Fruit fly (Drosophila melanogaster): ENCODE results near the gene CG5116.

The CG5116 gene

dm6 chr3R:25462642-25463317 lies 20.1 kb upstream of the CG5116 start (continued):
- TF ChIP-seq zf30C (GFP tag; optimal IDR thresholded peaks at IDR 0.05) (no peak), dmrt99B (tag; optimal IDR thresholded peaks at IDR 0.05) (peak; percentile 60), fd96Cb (tag; optimal IDR thresholded peaks at IDR 0.05) (peak; percentile 7), CG18619 (GFP tag; optimal IDR thresholded peaks at IDR 0.05) (peak; percentile 2), Fer2 (tag; optimal IDR thresholded peaks at IDR 0.05) (no peak), fd64A (GFP tag; optimal IDR thresholded peaks at IDR 0.05) (no peak), CG12155 (GFP tag; optimal IDR thresholded peaks at IDR 0.05) (peak; percentile 28), chn (GFP tag; optimal IDR thresholded peaks at IDR 0.05) (no peak), B-H1 (GFP tag; IDR thresholded peaks at IDR 0.05) (peak; percentile 29; the same call in 1 of the 3 replicates), Mes4 (GFP tag; optimal IDR thresholded peaks at IDR 0.05) (no peak), Hmx (GFP tag; optimal IDR thresholded peaks at IDR 0.05) (no peak), chinmo (GFP tag; IDR thresholded peaks at IDR 0.05; ENCODE audit: partially characterized antibody) (peak; percentile 81), nmo (GFP tag; optimal IDR thresholded peaks at IDR 0.05) (peak; percentile 31), grau (tag; optimal IDR thresholded peaks at IDR 0.05) (peak; percentile 65), GATAe (GFP tag; conservative IDR thresholded peaks at IDR 0.05) (0 out of 2 replicates have a peak, but pooled peaks have one; percentile 18), NfI (GFP tag; optimal IDR thresholded peaks at IDR 0.05) (peak; percentile 44), CG12104 (GFP tag; optimal IDR thresholded peaks at IDR 0.05) (peak; percentile 55), Ada2b (GFP tag; IDR thresholded peaks at IDR 0.05) (peak; percentile 46; the same call in 1 of the 2 replicates), CG2116 (GFP tag; optimal IDR thresholded peaks at IDR 0.05) (no peak), sens (GFP tag) (peak; percentile 62), otp (GFP tag; IDR thresholded peaks at IDR 0.05) (no peak), zfh2 (GFP tag; optimal IDR thresholded peaks at IDR 0.05) (no peak), zfh1 (GFP tag; IDR thresholded peaks at IDR 0.05) (no peak), exex (tag; optimal IDR thresholded peaks at IDR 0.05) (no peak), fd3F (GFP tag; optimal IDR thresholded peaks at IDR 0.05) (peak; percentile 33), Atf3 (GFP tag; optimal IDR thresholded peaks at IDR 0.05) (no peak), CG14441 (GFP tag; IDR thresholded peaks at IDR 0.05) (peak; percentile 75), CG12391 (tag; optimal IDR thresholded peaks at IDR 0.05) (peak; percentile 45), cwo (GFP tag; optimal IDR thresholded peaks at IDR 0.05) (peak; percentile 51), gfzf (GFP tag; optimal IDR thresholded peaks at IDR 0.05) (no peak), wor (GFP tag; IDR thresholded peaks at IDR 0.05) (no peak), sug (tag; optimal IDR thresholded peaks at IDR 0.05) (peak; percentile 12), CG42726 (GFP tag; IDR thresholded peaks at IDR 0.05; ENCODE audit: partially characterized antibody) (no peak), sima (GFP tag; optimal IDR thresholded peaks at IDR 0.05) (no peak), Ptx1 (GFP tag; IDR thresholded peaks at IDR 0.05) (peak; percentile 64), CG6689 (GFP tag; IDR thresholded peaks at IDR 0.05) (peak; percentile 55), jigr1 (GFP tag; IDR thresholded peaks at IDR 0.05) (no peak), cato (GFP tag; optimal IDR thresholded peaks at IDR 0.05; ENCODE audit: borderline replicate concordance) (no peak), CG2120 (GFP tag; optimal IDR thresholded peaks at IDR 0.05) (peak; percentile 48), grn (GFP tag; optimal IDR thresholded peaks at IDR 0.05) (peak; percentile 75), CG4424 (GFP tag; optimal IDR thresholded peaks at IDR 0.05) (peak; percentile 33), CG15073 (GFP tag; optimal IDR thresholded peaks at IDR 0.05) (no peak), CG5953 (GFP tag; IDR thresholded peaks at IDR 0.05) (no peak), Nf-YC (tag; optimal IDR thresholded peaks at IDR 0.05) (peak; percentile 7), CG18599 (GFP tag; optimal IDR thresholded peaks at IDR 0.05) (peak; percentile 49), Myb (GFP tag; optimal IDR thresholded peaks at IDR 0.05) (no peak), E2f2 (GFP tag; IDR thresholded peaks at IDR 0.05) (peak; percentile 45), sim (GFP tag; IDR thresholded peaks at IDR 0.05) (no peak), Taf1 (GFP tag; IDR thresholded peaks at IDR 0.05) (peak; percentile 38; the same call in 1 of the 2 replicates), bsh (GFP tag; optimal IDR thresholded peaks at IDR 0.05) (peak; percentile 43 to 78)

All from whole organism, embryonic.